Worm (Caenorhabditis elegans): Measurements from ENCODE around the gene trpp-1.

DNA sequence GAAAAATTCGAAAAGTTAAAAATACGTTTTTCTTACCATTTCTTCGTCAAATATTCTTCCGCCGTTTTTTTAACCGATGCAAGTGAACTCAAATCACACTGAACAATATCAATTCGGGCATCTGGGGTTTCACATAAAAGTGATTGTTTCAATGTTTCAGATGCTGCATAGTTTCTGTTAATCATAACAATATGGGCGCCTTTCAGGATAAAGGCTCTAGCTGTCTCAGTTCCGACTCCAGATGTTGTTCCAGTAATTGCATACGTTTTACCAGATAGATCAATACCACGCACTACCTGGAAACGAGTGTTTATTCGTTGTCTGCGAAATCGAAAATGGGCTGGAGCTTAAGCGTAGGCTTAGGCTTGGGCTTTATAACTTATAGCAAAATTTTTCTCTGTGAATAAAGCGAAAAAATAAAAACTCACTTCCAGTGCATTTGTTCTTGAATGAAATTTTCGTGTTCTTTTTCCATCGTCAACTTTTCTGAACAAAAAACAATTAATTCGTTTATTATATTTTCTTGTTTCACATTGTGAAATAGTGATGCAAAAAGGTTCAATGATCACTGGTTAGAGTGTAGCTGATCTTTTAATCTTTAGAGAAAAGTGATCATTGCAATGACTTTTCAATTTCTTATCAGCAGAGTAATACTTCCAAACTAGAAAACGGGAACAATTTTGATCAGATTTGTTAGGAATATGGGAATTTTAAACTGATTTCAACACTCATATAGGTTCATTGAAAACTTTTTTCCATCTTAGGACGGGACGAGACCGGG, 10.2 kb downstream of the trpp-1 start:
- TF ChIP-seq pag-3 (tag; optimal IDR thresholded peaks at IDR 0.05; ENCODE audit: borderline replicate concordance, insufficient read depth) (no peak), zag-1 (tag; optimal IDR thresholded peaks at IDR 0.05) (no peak), nhr-77 (tag; optimal IDR thresholded peaks at IDR 0.05) (no peak), alr-1 (tag; optimal IDR thresholded peaks at IDR 0.05; ENCODE audit: borderline replicate concordance) (no peak), snpc-4 (tag; optimal IDR thresholded peaks at IDR 0.05) (no peak), jun-1 (tag; optimal IDR thresholded peaks at IDR 0.05) (no peak), pax-3 (tag; optimal IDR thresholded peaks at IDR 0.05) (no peak), efl-1 (optimal IDR thresholded peaks at IDR 0.05) (no peak), efl-1 (GFP tag; optimal IDR thresholded peaks at IDR 0.05 in 1 of 2) (peak in 1 of 2 experiments; percentile 3), ama-1 (optimal IDR thresholded peaks at IDR 0.05) (no peak), tbx-2 (tag; optimal IDR thresholded peaks at IDR 0.05) (no peak), skn-1 (tag; optimal IDR thresholded peaks at IDR 0.05) (peak; percentile 23), fkh-10 (GFP tag; optimal IDR thresholded peaks at IDR 0.05) (no peak), dpl-1 (GFP tag; optimal IDR thresholded peaks at IDR 0.05) (no peak), elt-3 (tag; optimal IDR thresholded peaks at IDR 0.05) (no peak)
